Fruit fly (Drosophila melanogaster): ENCODE results near the gene RpS13.

The RpS13 gene

dm6 chr2L:8365701-8366643 is 1.5 kb upstream of the RpS13 start, which contains the start of gene Pp2A-29B (continued):
- peak; percentile 80 for TF ChIP-seq Dp (GFP tag; optimal IDR thresholded peaks at IDR 0.05)
- no peak for TF ChIP-seq CG1024 (GFP tag; IDR thresholded peaks at IDR 0.05)
- TF ChIP-seq Taf1 (GFP tag; IDR thresholded peaks at IDR 0.05): no peak
- TF ChIP-seq Bgb (GFP tag; IDR thresholded peaks at IDR 0.05; ENCODE audit: partially characterized antibody): peak; percentile 97
- TF ChIP-seq CG17385 (GFP tag; optimal IDR thresholded peaks at IDR 0.05): peak; percentile 6
- no peak for TF ChIP-seq CG3281 (GFP tag; optimal IDR thresholded peaks at IDR 0.05)
- TF ChIP-seq bcd (GFP tag; optimal IDR thresholded peaks at IDR 0.05): peak; percentile 20
- peak; percentile 0 for TF ChIP-seq tin (GFP tag; optimal IDR thresholded peaks at IDR 0.05)
- peak; percentile 95 for TF ChIP-seq ato (GFP tag; IDR thresholded peaks at IDR 0.05; ENCODE audit: partially characterized antibody)
- no peak for TF ChIP-seq CG6654 (GFP tag; optimal IDR thresholded peaks at IDR 0.05)
- TF ChIP-seq Doc2 (GFP tag; IDR thresholded peaks at IDR 0.05): no peak
- TF ChIP-seq kni (GFP tag; optimal IDR thresholded peaks at IDR 0.05): peak; percentile 55
- TF ChIP-seq exex (tag; optimal IDR thresholded peaks at IDR 0.05): peak; percentile 35
- no peak for TF ChIP-seq Sox102F (GFP tag; optimal IDR thresholded peaks at IDR 0.05)
- no peak for TF ChIP-seq NC2α (GFP tag; optimal IDR thresholded peaks at IDR 0.05)
- peak; percentile 100 for TF ChIP-seq CG16813 (GFP tag; IDR thresholded peaks at IDR 0.05; ENCODE audit: partially characterized antibody)
- TF ChIP-seq CoRest (tag; optimal IDR thresholded peaks at IDR 0.05): peak; percentile 66
- TF ChIP-seq Hmx (GFP tag; optimal IDR thresholded peaks at IDR 0.05): no peak
- TF ChIP-seq Vsx1 (GFP tag; optimal IDR thresholded peaks at IDR 0.05): peak; percentile 64
- peak; percentile 52 for TF ChIP-seq gfzf (GFP tag; optimal IDR thresholded peaks at IDR 0.05)
- TF ChIP-seq ATbp (GFP tag; optimal IDR thresholded peaks at IDR 0.05): no peak
- TF ChIP-seq CG4328 (GFP tag; optimal IDR thresholded peaks at IDR 0.05): peak; percentile 7
- no peak for TF ChIP-seq rib (GFP tag; IDR thresholded peaks at IDR 0.05)
- no peak for TF ChIP-seq Poxn (GFP tag; IDR thresholded peaks at IDR 0.05)
- TF ChIP-seq ssp (GFP tag; IDR thresholded peaks at IDR 0.05): no peak; the same call in 1 of the 2 replicates
- peak; percentile 98 for TF ChIP-seq nerfin-2 (GFP tag; IDR thresholded peaks at IDR 0.05; ENCODE audit: partially characterized antibody)
- no peak for TF ChIP-seq CG1603 (tag; optimal IDR thresholded peaks at IDR 0.05)
- TF ChIP-seq nmo (GFP tag; optimal IDR thresholded peaks at IDR 0.05): peak; percentile 78
- peak; percentile 8 for TF ChIP-seq lilli (GFP tag; optimal IDR thresholded peaks at IDR 0.05)
- no peak for TF ChIP-seq en (GFP tag; optimal IDR thresholded peaks at IDR 0.05)
- peak; percentile 38 for TF ChIP-seq CG4424 (GFP tag; optimal IDR thresholded peaks at IDR 0.05)
- peak; percentile 56 for TF ChIP-seq CG15601 (tag; optimal IDR thresholded peaks at IDR 0.05)
- no peak for TF ChIP-seq h (optimal IDR thresholded peaks at IDR 0.05)
- no peak for TF ChIP-seq seq (GFP tag; IDR thresholded peaks at IDR 0.05)
- TF ChIP-seq grau (tag; optimal IDR thresholded peaks at IDR 0.05): peak; percentile 45
- peak; percentile 52 for TF ChIP-seq CG10543 (GFP tag; optimal IDR thresholded peaks at IDR 0.05)
- TF ChIP-seq so (GFP tag; IDR thresholded peaks at IDR 0.05): no peak
- no peak for TF ChIP-seq CG31224 (GFP tag; IDR thresholded peaks at IDR 0.05)
- TF ChIP-seq toy (GFP tag; IDR thresholded peaks at IDR 0.05): no peak
- TF ChIP-seq CG10274 (GFP tag; optimal IDR thresholded peaks at IDR 0.05): no peak
- TF ChIP-seq sqz (GFP tag; optimal IDR thresholded peaks at IDR 0.05): peak; percentile 93
- peak; percentile 92 for TF ChIP-seq sd (tag; optimal IDR thresholded peaks at IDR 0.05)
- TF ChIP-seq CG30020 (tag; optimal IDR thresholded peaks at IDR 0.05): peak; percentile 71
- peak; percentile 25 for TF ChIP-seq mam (GFP tag; optimal IDR thresholded peaks at IDR 0.05)
- peak; percentile 46 for TF ChIP-seq Abd-B (GFP tag; optimal IDR thresholded peaks at IDR 0.05)
- TF ChIP-seq CG11560 (tag; IDR thresholded peaks at IDR 0.05): peak; percentile 89
- peak; percentile 69 for TF ChIP-seq CG12659 (GFP tag; optimal IDR thresholded peaks at IDR 0.05)
- TF ChIP-seq CG11723 (GFP tag; optimal IDR thresholded peaks at IDR 0.05): no peak

Data from whole organism, embryonic.